Fruit fly (Drosophila melanogaster) whole organism, prepupa: ENCODE results near the gene eIF4E4.

Experiments
- Blimp-1 ChIP-seq: fragments of 200-800 bp; sonication (Bioruptor generic); optimal IDR thresholded peaks from 3 replicates; lab custom pipeline; 2017; ENCODE audit warnings: missing biosample characterization, missing genetic modification characterization, mild to moderate bottlenecking, moderate library complexity, missing genetic modification reagents
- CG10631 ChIP-seq: fragments of 200-800 bp; sonication (Bioruptor generic); optimal IDR thresholded peaks from 2 replicates; lab custom pipeline; 2016; ENCODE audit warnings: missing biosample characterization, missing genetic modification characterization
- CG10669 ChIP-seq: fragments of 200-800 bp; sonication (Bioruptor generic); optimal IDR thresholded peaks from 3 replicates; lab custom pipeline; 2018; ENCODE audit warnings: missing biosample characterization, mild to moderate bottlenecking, missing genetic modification characterization, moderate library complexity
- CG11902 ChIP-seq: fragments of 200-800 bp; sonication (Bioruptor generic); optimal IDR thresholded peaks from 3 replicates; lab custom pipeline; 2016; ENCODE audit warnings: missing biosample characterization, missing genetic modification characterization
- CG15336 ChIP-seq: fragments of 200-800 bp; sonication (Bioruptor generic); IDR thresholded peaks from 2 replicates; pipeline ENCODE4 v1.3.6; 2022; ENCODE audit warnings: missing biosample characterization, missing genetic modification characterization
- CG1621 ChIP-seq: fragments of 200-800 bp; sonication (Bioruptor generic); optimal IDR thresholded peaks from 3 replicates; lab custom pipeline; 2018; ENCODE audit warnings: missing biosample characterization, mild to moderate bottlenecking, missing genetic modification characterization
- CG31627 ChIP-seq: fragments of 200-800 bp; sonication (Bioruptor generic); optimal IDR thresholded peaks from 3 replicates; lab custom pipeline; 2016; ENCODE audit warnings: missing biosample characterization, missing genetic modification characterization
- CG34406 ChIP-seq: fragments of 200-800 bp; sonication (Bioruptor generic); optimal IDR thresholded peaks from 3 replicates; lab custom pipeline; 2016; ENCODE audit warnings: missing biosample characterization, missing genetic modification characterization
- CG4318 ChIP-seq: fragments of 200-800 bp; sonication (Bioruptor generic); optimal IDR thresholded peaks from 3 replicates; lab custom pipeline; 2017; ENCODE audit warnings: missing biosample characterization, mild to moderate bottlenecking, missing genetic modification characterization
- CG6163 ChIP-seq: fragments of 200-800 bp; sonication (Bioruptor generic); IDR thresholded peaks from 3 replicates; pipeline ENCODE4 v1.3.6; 2022; ENCODE audit warnings: missing biosample characterization, missing genetic modification characterization
- CG6276 ChIP-seq: fragments of 200-800 bp; sonication (Bioruptor generic); optimal IDR thresholded peaks from 2 replicates; lab custom pipeline; 2017; ENCODE audit warnings: missing biosample characterization, mild to moderate bottlenecking, missing genetic modification characterization
- CG6792 ChIP-seq: fragments of 200-800 bp; sonication (Bioruptor generic); optimal IDR thresholded peaks from 3 replicates; lab custom pipeline; 2016; ENCODE audit warnings: missing biosample characterization, missing genetic modification characterization
- CG6808 ChIP-seq: fragments of 200-800 bp; sonication (Bioruptor generic); optimal IDR thresholded peaks from 3 replicates; lab custom pipeline; 2017; ENCODE audit warnings: missing biosample characterization, missing genetic modification characterization, mild to moderate bottlenecking, moderate library complexity, missing genetic modification reagents
- CG6854 ChIP-seq: fragments of 200-800 bp; sonication (Bioruptor generic); optimal IDR thresholded peaks from 2 replicates; lab custom pipeline; 2017; ENCODE audit warnings: missing biosample characterization, mild to moderate bottlenecking, missing genetic modification characterization
- CG7368 ChIP-seq: fragments of 200-800 bp; sonication (Bioruptor generic); optimal IDR thresholded peaks from 3 replicates; lab custom pipeline; 2016; ENCODE audit warnings: missing biosample characterization, missing genetic modification characterization
- CG8119 ChIP-seq: fragments of 200-800 bp; sonication (Bioruptor generic); IDR thresholded peaks from 3 replicates; pipeline ENCODE4 v1.3.6; 2022; ENCODE audit warnings: missing biosample characterization, missing genetic modification characterization
- CG8632 ChIP-seq: fragments of 200-800 bp; sonication (Bioruptor generic); optimal IDR thresholded peaks from 3 replicates; lab custom pipeline; 2016; ENCODE audit warnings: missing biosample characterization, missing genetic modification characterization
- CG9139 ChIP-seq: fragments of 200-800 bp; sonication (Bioruptor generic); optimal IDR thresholded peaks from 3 replicates; lab custom pipeline; 2017; ENCODE audit warnings: missing biosample characterization, mild to moderate bottlenecking, missing genetic modification characterization
- Eip75B ChIP-seq: fragments of 200-800 bp; sonication (Bioruptor generic); optimal IDR thresholded peaks from 3 replicates; lab custom pipeline; 2016; ENCODE audit warnings: missing biosample characterization, missing genetic modification characterization
- Eip78C ChIP-seq: fragments of 200-800 bp; sonication (Bioruptor generic); peaks from one replicate; lab custom pipeline; 2016; ENCODE audit warnings: missing biosample characterization, missing genetic modification characterization
- Eip93F ChIP-seq: fragments of 200-800 bp; sonication (Bioruptor generic); optimal IDR thresholded peaks from 2 replicates; lab custom pipeline; 2016; ENCODE audit warnings: missing biosample characterization, mild to moderate bottlenecking, missing genetic modification characterization
- Ets21C ChIP-seq: fragments of 200-800 bp; sonication (Bioruptor generic); optimal IDR thresholded peaks from 3 replicates; lab custom pipeline; 2016; ENCODE audit warnings: missing biosample characterization, missing genetic modification characterization
- Gug ChIP-seq: fragments of 200-800 bp; sonication (Bioruptor generic); IDR thresholded peaks from 2 replicates; pipeline ENCODE4 v1.3.6; 2022; ENCODE audit warnings: missing biosample characterization, missing genetic modification characterization
- Hr4 ChIP-seq: fragments of 200-800 bp; sonication (Bioruptor generic); optimal IDR thresholded peaks from 3 replicates; lab custom pipeline; 2016; ENCODE audit warnings: missing biosample characterization, missing genetic modification characterization
- Lpt ChIP-seq: fragments of 200-800 bp; sonication (Bioruptor generic); optimal IDR thresholded peaks from 3 replicates; lab custom pipeline; 2016; ENCODE audit warnings: missing biosample characterization, missing genetic modification characterization
- Met ChIP-seq: fragments of 200-800 bp; sonication (Bioruptor generic); optimal IDR thresholded peaks from 3 replicates; lab custom pipeline; 2016; ENCODE audit warnings: missing biosample characterization, missing genetic modification characterization
- OdsH ChIP-seq: fragments of 200-800 bp; sonication (Bioruptor generic); optimal IDR thresholded peaks from 3 replicates; lab custom pipeline; 2016; ENCODE audit warnings: missing biosample characterization, missing genetic modification characterization
- Sox14 ChIP-seq: fragments of 200-800 bp; sonication (Bioruptor generic); optimal IDR thresholded peaks from 3 replicates; lab custom pipeline; 2016; ENCODE audit warnings: missing biosample characterization, missing genetic modification characterization
- achi ChIP-seq: fragments of 200-800 bp; sonication (Bioruptor generic); optimal IDR thresholded peaks from 3 replicates; lab custom pipeline; 2016; ENCODE audit warnings: missing biosample characterization, missing genetic modification characterization
- acj6 ChIP-seq: fragments of 200-800 bp; sonication (Bioruptor generic); optimal IDR thresholded peaks from 3 replicates; lab custom pipeline; 2016; ENCODE audit warnings: missing biosample characterization, missing genetic modification characterization
- dac ChIP-seq: fragments of 200-800 bp; sonication (Bioruptor generic); optimal IDR thresholded peaks from 2 replicates; lab custom pipeline; 2017; ENCODE audit warnings: missing biosample characterization, mild to moderate bottlenecking, missing genetic modification characterization
- dsx ChIP-seq: fragments of 200-800 bp; optimal IDR thresholded peaks from 3 replicates; lab custom pipeline; 2019; ENCODE audit warnings: missing biosample characterization, mild to moderate bottlenecking, missing genetic modification characterization, moderate library complexity; ENCODE audit not compliant: poor library complexity, severe bottlenecking
- fd59A ChIP-seq: fragments of 200-800 bp; sonication (Bioruptor generic); optimal IDR thresholded peaks from 2 replicates; lab custom pipeline; 2017; ENCODE audit warnings: missing biosample characterization, mild to moderate bottlenecking, missing genetic modification characterization, missing genetic modification reagents
- fd85E ChIP-seq: fragments of 200-800 bp; sonication (Bioruptor generic); optimal IDR thresholded peaks from 3 replicates; lab custom pipeline; 2016; ENCODE audit warnings: missing biosample characterization, missing genetic modification characterization
- fkh ChIP-seq: fragments of 200-800 bp; sonication (Bioruptor generic); optimal IDR thresholded peaks from 3 replicates; lab custom pipeline; 2017; ENCODE audit warnings: missing biosample characterization, mild to moderate bottlenecking, missing genetic modification characterization, moderate library complexity
- lz ChIP-seq: fragments of 200-800 bp; sonication (Bioruptor generic); optimal IDR thresholded peaks from 3 replicates; lab custom pipeline; 2016; ENCODE audit warnings: missing biosample characterization, missing genetic modification characterization
- pdm3 ChIP-seq: fragments of 200-800 bp; sonication (Bioruptor generic); optimal IDR thresholded peaks from 3 replicates; lab custom pipeline; 2016; ENCODE audit warnings: missing biosample characterization, missing genetic modification characterization
- salr ChIP-seq, 2 experiments: fragments of 200-800 bp; sonication (Bioruptor generic); optimal IDR thresholded peaks; 3 replicates each; lab custom pipeline; 2016 to 2018; ENCODE audit warnings: missing biosample characterization in 2 of 2, missing genetic modification characterization in 2 of 2, mild to moderate bottlenecking in 1 of 2
- spab ChIP-seq: fragments of 200-800 bp; sonication (Bioruptor generic); optimal IDR thresholded peaks from 2 replicates; lab custom pipeline; 2017; ENCODE audit warnings: missing biosample characterization, mild to moderate bottlenecking, missing genetic modification characterization, missing genetic modification reagents
- ss ChIP-seq, 2 experiments: fragments of 200-800 bp; sonication (Bioruptor generic); optimal IDR thresholded peaks; 2 replicates in 1 of 2; 3 replicates in 1 of 2; lab custom pipeline; 2017 to 2018; ENCODE audit warnings: mild to moderate bottlenecking in 2 of 2, missing biosample characterization in 2 of 2, missing genetic modification characterization in 2 of 2, moderate library complexity in 1 of 2
- svp ChIP-seq: fragments of 200-800 bp; sonication (Bioruptor generic); peaks from one replicate; lab custom pipeline; 2016; ENCODE audit warnings: missing biosample characterization, missing genetic modification characterization
- vri ChIP-seq: fragments of 200-800 bp; sonication (Bioruptor generic); optimal IDR thresholded peaks from 3 replicates; lab custom pipeline; 2016; ENCODE audit warnings: missing biosample characterization, mild to moderate bottlenecking, missing genetic modification characterization

Gene eIF4E4

DNA sequence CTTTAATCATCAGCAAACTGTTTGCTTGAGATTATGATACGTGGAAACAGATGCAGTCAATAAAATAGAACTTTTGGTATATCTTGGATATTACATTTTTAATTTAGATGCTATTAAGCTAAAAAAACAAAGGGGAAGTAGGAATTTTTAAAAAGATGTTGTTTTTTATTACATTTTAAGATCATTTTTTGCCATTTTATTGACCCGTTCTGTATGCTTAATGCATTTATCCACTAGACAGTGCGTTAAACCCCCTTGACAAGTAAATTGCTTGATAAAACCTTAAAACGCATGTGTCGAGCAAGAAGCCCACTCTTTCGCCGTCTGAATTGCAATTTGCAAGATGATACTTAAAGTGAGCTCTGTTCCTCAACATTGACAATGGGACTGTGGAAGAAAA lies 27.8 kb upstream of the eIF4E4 start (continued):
- TF ChIP-seq CG1621 (tag; lab: Kevin White, UChicago) (no peak), CG15336 (GFP tag; lab: Robert Waterston, UW) (peak; percentile 48)

DNA sequence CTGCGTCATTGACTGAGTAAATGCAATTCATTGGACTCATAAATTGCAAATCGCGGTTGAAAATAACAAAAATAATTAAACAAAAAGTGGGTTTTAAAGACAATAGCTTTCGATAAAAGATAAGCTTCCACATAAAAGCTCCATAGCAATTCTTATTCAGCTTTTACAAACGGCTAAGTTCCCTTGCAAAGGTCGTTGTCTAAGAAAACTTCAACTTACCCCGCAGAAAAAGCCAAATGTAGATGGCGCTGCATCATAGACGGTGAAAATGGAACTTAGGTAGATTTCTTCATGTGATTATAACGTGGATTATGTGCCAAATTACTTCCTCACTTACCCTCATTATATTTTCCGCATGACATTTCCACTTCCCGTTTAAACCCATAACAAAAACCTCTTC lies 23.5 kb upstream of the eIF4E4 start:
- TF ChIP-seq CG10669 (GFP tag; lab: Kevin White, UChicago) (no peak), Gug (GFP tag; lab: Robert Waterston, UW) (no peak), CG11902 (GFP tag; lab: Kevin White, UChicago) (no peak), CG9139 (no peak), Met (GFP tag; lab: Kevin White, UChicago) (no peak), svp (no peak), CG6854 (GFP tag; lab: Kevin White, UChicago) (no peak), CG31627 (GFP tag; lab: Kevin White, UChicago) (no peak), Sox14 (GFP tag; lab: Kevin White, UChicago) (no peak), CG8632 (GFP tag; lab: Kevin White, UChicago) (no peak)

DNA sequence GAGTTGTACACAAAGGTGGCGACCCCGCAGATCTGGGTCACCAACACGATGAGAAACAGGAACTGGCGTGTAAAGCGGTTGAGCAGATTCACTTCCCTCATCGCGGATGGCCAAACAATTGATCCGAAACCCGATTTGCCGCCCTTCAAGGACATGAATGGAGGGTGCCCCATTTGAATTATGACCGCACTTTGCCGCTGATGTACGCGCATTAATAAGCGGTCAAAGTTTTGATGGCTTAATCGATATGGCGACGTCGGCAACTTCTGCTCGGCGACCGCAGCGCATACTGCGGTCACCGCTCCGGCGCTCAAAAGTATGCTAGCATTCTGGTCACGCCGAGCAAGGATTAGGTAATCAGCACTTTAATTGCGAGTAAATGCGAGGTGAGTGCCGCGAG lies 2.3 kb upstream of the eIF4E4 start, which contains the start of gene Grl65a:
TSS of gene Grl65a (minus strand) at position 101 of the 400 bp plus-strand sequence.
- no peak for TF ChIP-seq Sox14 (GFP tag; lab: Kevin White, UChicago)
- no peak for TF ChIP-seq pdm3 (GFP tag; lab: Kevin White, UChicago)
- no peak for TF ChIP-seq ss (GFP tag; optimal IDR thresholded peaks at IDR 0.05; lab: Kevin White, UChicago)
- TF ChIP-seq svp = no peak
- no peak for TF ChIP-seq CG7368 (GFP tag; lab: Kevin White, UChicago)
- TF ChIP-seq CG6792 (GFP tag; lab: Kevin White, UChicago) = no peak
- no peak for TF ChIP-seq Eip78C (GFP tag; lab: Kevin White, UChicago)
- no peak for TF ChIP-seq spab (GFP tag; lab: Kevin White, UChicago)

DNA sequence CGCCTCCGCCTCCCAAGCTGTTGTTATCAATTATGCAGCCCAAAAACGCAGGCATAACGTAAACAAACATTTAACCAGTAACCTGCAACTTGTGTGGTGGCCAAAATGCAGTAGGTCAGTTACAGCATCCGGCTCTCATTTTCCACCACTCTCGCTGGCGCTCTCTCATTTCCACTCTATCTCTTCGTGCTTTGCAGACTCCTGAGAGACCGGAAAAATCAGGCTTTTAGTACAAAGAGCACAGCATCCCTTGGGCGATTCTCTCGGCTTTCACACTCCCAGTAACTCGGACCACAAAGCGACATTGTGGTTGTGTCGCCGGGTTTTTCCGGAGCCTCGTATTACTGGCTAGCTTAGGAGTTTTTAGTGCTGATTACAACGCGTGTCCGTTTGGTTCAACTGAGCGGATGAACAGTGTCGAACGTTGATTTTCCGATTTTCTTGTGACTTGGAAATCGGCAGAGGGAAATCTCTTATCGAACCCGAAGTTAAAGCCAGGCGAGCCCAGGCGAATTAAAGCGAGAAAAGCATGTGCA lies 41.7 kb downstream of the eIF4E4 start, which contains the start of gene GluRIA:
TSS of gene GluRIA (plus strand) at position 364 of the 536 bp plus-strand sequence.
- TF ChIP-seq vri (no peak), Gug (GFP tag; lab: Robert Waterston, UW) (no peak), achi (GFP tag; lab: Kevin White, UChicago) (no peak), CG6808 (GFP tag; lab: Kevin White, UChicago) (no peak), CG8119 (GFP tag; lab: Robert Waterston, UW) (no peak), OdsH (GFP tag; lab: Kevin White, UChicago) (no peak), dac (no peak), acj6 (GFP tag; lab: Kevin White, UChicago) (no peak), dsx (GFP tag; lab: Kevin White, UChicago) (no peak), CG4318 (no peak), fd59A (no peak), CG34406 (no peak), Lpt (no peak), Ets21C (GFP tag; lab: Kevin White, UChicago) (no peak), CG9139 (no peak), Eip75B (GFP tag; lab: Kevin White, UChicago) (no peak), fkh (no peak), CG31627 (GFP tag; lab: Kevin White, UChicago) (no peak), fd85E (GFP tag; lab: Kevin White, UChicago) (no peak), pdm3 (GFP tag; lab: Kevin White, UChicago) (no peak)

DNA sequence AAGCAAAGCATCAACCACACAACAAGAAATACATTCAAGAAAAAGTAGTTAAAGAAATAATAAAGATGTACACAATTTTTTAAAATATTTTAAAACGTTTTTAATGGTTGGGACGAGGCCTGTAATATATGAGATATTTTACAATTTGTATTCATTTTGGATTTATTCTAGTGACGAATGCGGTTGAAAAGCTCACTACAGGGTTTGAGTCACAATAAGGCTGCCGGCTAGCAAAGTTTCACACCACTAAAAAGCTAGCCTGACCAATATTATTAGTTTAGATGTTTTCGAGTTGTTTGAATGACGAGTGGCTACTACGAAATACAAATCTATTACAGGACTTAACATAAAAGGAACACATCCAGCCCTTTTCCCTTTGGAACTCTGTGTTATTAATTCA lies 46.4 kb downstream of the eIF4E4 start:
- TF ChIP-seq CG10631 (GFP tag; lab: Kevin White, UChicago) = no peak
- no peak for TF ChIP-seq fd59A
- no peak for TF ChIP-seq CG10669 (GFP tag; lab: Kevin White, UChicago)
- TF ChIP-seq CG6163 (GFP tag; lab: Robert Waterston, UW) = no peak
- TF ChIP-seq salr (GFP tag; optimal IDR thresholded peaks at IDR 0.05; lab: Kevin White, UChicago) = no peak
- TF ChIP-seq Eip93F (GFP tag; lab: Kevin White, UChicago) = no peak
- TF ChIP-seq Eip75B (GFP tag; lab: Kevin White, UChicago) = no peak
- TF ChIP-seq CG6276 (GFP tag; lab: Kevin White, UChicago) = no peak
- no peak for TF ChIP-seq Blimp-1
- no peak for TF ChIP-seq CG7368 (GFP tag; lab: Kevin White, UChicago)
- no peak for TF ChIP-seq CG6792 (GFP tag; lab: Kevin White, UChicago)
- TF ChIP-seq achi (GFP tag; lab: Kevin White, UChicago) = no peak
- no peak for TF ChIP-seq Hr4 (GFP tag; lab: Kevin White, UChicago)
- no peak for TF ChIP-seq Gug (GFP tag; lab: Robert Waterston, UW)
- TF ChIP-seq fd85E (GFP tag; lab: Kevin White, UChicago) = no peak
- no peak for TF ChIP-seq Eip78C (GFP tag; lab: Kevin White, UChicago)
- no peak for TF ChIP-seq lz (GFP tag; lab: Kevin White, UChicago)
- no peak for TF ChIP-seq CG6854 (GFP tag; lab: Kevin White, UChicago)
